Fruit fly (Drosophila melanogaster) whole organism, embryonic: ENCODE measurements around the gene CG17221.

Experiments used
- Atf6 ChIP-seq: fragments of 200-800 bp; sonication (Bioruptor generic); IDR thresholded peaks from 2 replicates; pipeline ENCODE4 v1.3.6; 2022; ENCODE audit warnings: missing biosample characterization, missing genetic modification characterization
- B-H2 ChIP-seq: fragments of 200-800 bp; sonication (Bioruptor generic); optimal IDR thresholded peaks from 2 replicates; lab custom pipeline; 2018; ENCODE audit warnings: missing biosample characterization, mild to moderate bottlenecking, missing genetic modification characterization
- Blimp-1 ChIP-seq: fragments of 200-800 bp; sonication (Bioruptor generic); optimal IDR thresholded peaks from 3 replicates; lab custom pipeline; 2018; ENCODE audit warnings: missing biosample characterization, missing genetic modification characterization, mild to moderate bottlenecking, moderate library complexity, missing genetic modification reagents
- CG10209 ChIP-seq: fragments of 200-800 bp; sonication (Bioruptor generic); optimal IDR thresholded peaks from 3 replicates; lab custom pipeline; 2017; ENCODE audit warnings: missing biosample characterization, mild to moderate bottlenecking, missing genetic modification characterization, missing genetic modification reagents
- CG10543 ChIP-seq: fragments of 200-800 bp; sonication (Bioruptor generic); optimal IDR thresholded peaks from 3 replicates; lab custom pipeline; 2017; ENCODE audit warnings: missing biosample characterization, mild to moderate bottlenecking, missing genetic modification characterization, moderate library complexity
- CG12071 ChIP-seq: fragments of 200-800 bp; sonication (Bioruptor generic); optimal IDR thresholded peaks from 3 replicates; lab custom pipeline; 2018; ENCODE audit warnings: missing biosample characterization, mild to moderate bottlenecking, missing genetic modification characterization
- CG12104 ChIP-seq: fragments of 200-800 bp; sonication (Bioruptor generic); optimal IDR thresholded peaks from 3 replicates; lab custom pipeline; 2016; ENCODE audit warnings: missing biosample characterization, missing genetic modification characterization
- CG12155 ChIP-seq: fragments of 200-800 bp; sonication (Bioruptor generic); optimal IDR thresholded peaks from 3 replicates; lab custom pipeline; 2016; ENCODE audit warnings: missing biosample characterization, missing genetic modification characterization
- CG12236 ChIP-seq: fragments of 200-800 bp; sonication (Bioruptor generic); optimal IDR thresholded peaks from 2 replicates; lab custom pipeline; 2016; ENCODE audit warnings: missing biosample characterization, missing genetic modification characterization
- CG12659 ChIP-seq: fragments of 200-800 bp; sonication (Bioruptor generic); optimal IDR thresholded peaks from 3 replicates; lab custom pipeline; 2017; ENCODE audit warnings: mild to moderate bottlenecking, missing biosample characterization, missing genetic modification reagents, missing genetic modification characterization
- CG12769 ChIP-seq: fragments of 200-800 bp; sonication (Bioruptor generic); optimal IDR thresholded peaks from 2 replicates; lab custom pipeline; 2019; ENCODE audit warnings: missing biosample characterization, mild to moderate bottlenecking, missing genetic modification characterization, moderate library complexity
- CG1529 ChIP-seq: fragments of 200-800 bp; sonication (Bioruptor generic); optimal IDR thresholded peaks from 3 replicates; lab custom pipeline; 2018; ENCODE audit warnings: missing biosample characterization, missing genetic modification characterization
- CG15696 ChIP-seq: fragments of 200-800 bp; sonication (Bioruptor generic); optimal IDR thresholded peaks from 2 replicates; lab custom pipeline; 2019; ENCODE audit warnings: missing biosample characterization, mild to moderate bottlenecking, missing genetic modification characterization, moderate library complexity
- CG17359 ChIP-seq: fragments of 200-800 bp; sonication (Bioruptor generic); optimal IDR thresholded peaks from 3 replicates; lab custom pipeline; 2018; ENCODE audit warnings: missing biosample characterization, mild to moderate bottlenecking, missing genetic modification characterization, moderate library complexity
- CG17385 ChIP-seq: fragments of 200-800 bp; sonication (Bioruptor generic); optimal IDR thresholded peaks from 3 replicates; lab custom pipeline; 2018; ENCODE audit warnings: missing biosample characterization, mild to moderate bottlenecking, missing genetic modification characterization
- CG1792 ChIP-seq: fragments of 200-800 bp; sonication (Bioruptor generic); optimal IDR thresholded peaks from 2 replicates; lab custom pipeline; 2016; ENCODE audit warnings: missing biosample characterization, missing genetic modification characterization
- CG3163 ChIP-seq: fragments of 200-800 bp; sonication (Bioruptor generic); optimal IDR thresholded peaks from 3 replicates; lab custom pipeline; 2016; ENCODE audit warnings: missing biosample characterization, missing genetic modification characterization
- CG4328 ChIP-seq: fragments of 200-800 bp; sonication (Bioruptor generic); optimal IDR thresholded peaks from 3 replicates; lab custom pipeline; 2017; ENCODE audit warnings: missing biosample characterization, missing genetic modification reagents, missing genetic modification characterization
- CG4404 ChIP-seq: fragments of 200-800 bp; sonication (Bioruptor generic); IDR thresholded peaks from 2 replicates; pipeline ENCODE4 v1.3.6; 2022; ENCODE audit warnings: missing biosample characterization, missing genetic modification characterization
- CG4820 ChIP-seq: fragments of 200-800 bp; sonication (Bioruptor generic); optimal IDR thresholded peaks from 3 replicates; lab custom pipeline; 2016; ENCODE audit warnings: missing biosample characterization, missing genetic modification characterization
- CG6254 ChIP-seq: fragments of 200-800 bp; sonication (Bioruptor generic); optimal IDR thresholded peaks from 3 replicates; lab custom pipeline; 2017; ENCODE audit warnings: mild to moderate bottlenecking, missing biosample characterization, missing genetic modification reagents, missing genetic modification characterization
- CG7556 ChIP-seq: fragments of 200-800 bp; sonication (Bioruptor generic); optimal IDR thresholded peaks from 2 replicates; lab custom pipeline; 2017; ENCODE audit warnings: missing biosample characterization, mild to moderate bottlenecking, missing genetic modification characterization
- CG7786 ChIP-seq: fragments of 200-800 bp; sonication (Bioruptor generic); optimal IDR thresholded peaks from 2 replicates; lab custom pipeline; 2016; ENCODE audit warnings: missing biosample characterization, missing genetic modification characterization
- CG7839 ChIP-seq: fragments of 200-800 bp; sonication (Bioruptor generic); optimal IDR thresholded peaks from 3 replicates; lab custom pipeline; 2018; ENCODE audit warnings: missing biosample characterization, mild to moderate bottlenecking, missing genetic modification characterization, moderate library complexity
- CG8290 ChIP-seq, 3 experiments: fragments of 200-800 bp; sonication (Bioruptor generic); optimal IDR thresholded peaks; 2 replicates each; lab custom pipeline; 2016 to 2019; ENCODE audit warnings: missing biosample characterization in 3 of 3, missing genetic modification characterization in 3 of 3, mild to moderate bottlenecking in 2 of 3, moderate library complexity in 1 of 3
- H15 ChIP-seq: fragments of 200-800 bp; sonication (Bioruptor generic); IDR thresholded peaks from 3 replicates; pipeline ENCODE4 v1.3.6; 2022; ENCODE audit warnings: missing biosample characterization, missing genetic modification characterization
- HLHmδ ChIP-seq: fragments of 200-800 bp; sonication (Bioruptor generic); optimal IDR thresholded peaks from 2 replicates; lab custom pipeline; 2018; ENCODE audit warnings: missing biosample characterization, mild to moderate bottlenecking, missing genetic modification characterization, moderate library complexity
- Hmr ChIP-seq: fragments of 200-800 bp; sonication (Bioruptor generic); optimal IDR thresholded peaks from 3 replicates; lab custom pipeline; 2017; ENCODE audit warnings: mild to moderate bottlenecking, missing biosample characterization, missing genetic modification reagents, missing genetic modification characterization
- Hr3 ChIP-seq: fragments of 200-800 bp; sonication (Bioruptor generic); optimal IDR thresholded peaks from 3 replicates; lab custom pipeline; 2016; ENCODE audit warnings: missing biosample characterization, missing genetic modification characterization
- NK7.1 ChIP-seq: fragments of 200-800 bp; sonication (Bioruptor generic); optimal IDR thresholded peaks from 3 replicates; lab custom pipeline; 2016; ENCODE audit warnings: missing biosample characterization, missing genetic modification characterization
- Nf-YC ChIP-seq: fragments of 200-800 bp; optimal IDR thresholded peaks from 3 replicates; lab custom pipeline; 2019; ENCODE audit warnings: missing biosample characterization, mild to moderate bottlenecking, missing genetic modification characterization, moderate library complexity
- Rfx ChIP-seq: fragments of 200-800 bp; sonication (Bioruptor generic); IDR thresholded peaks from 2 replicates; pipeline ENCODE4 v1.3.6; 2022; ENCODE audit warnings: missing biosample characterization, missing genetic modification characterization
- Scr ChIP-seq: fragments of 200-800 bp; sonication (Bioruptor generic); IDR thresholded peaks from 2 replicates; pipeline ENCODE4 v1.3.6; 2022; ENCODE audit warnings: missing biosample characterization, missing genetic modification characterization; ENCODE audit not compliant: partially characterized antibody
- Six4 ChIP-seq: fragments of 200-800 bp; sonication (Bioruptor generic); optimal IDR thresholded peaks from 2 replicates; lab custom pipeline; 2016; ENCODE audit warnings: missing biosample characterization, missing genetic modification characterization
- TFAM ChIP-seq: fragments of 200-800 bp; sonication (Bioruptor generic); optimal IDR thresholded peaks from 2 replicates; lab custom pipeline; 2017; ENCODE audit warnings: missing biosample characterization, missing genetic modification characterization, inconsistent platforms
- ab ChIP-seq: fragments of 200-800 bp; sonication (Bioruptor generic); optimal IDR thresholded peaks from 2 replicates; lab custom pipeline; 2016; ENCODE audit warnings: missing biosample characterization, missing genetic modification characterization
- bab2 ChIP-seq: fragments of 200-800 bp; sonication (Bioruptor generic); optimal IDR thresholded peaks from 2 replicates; lab custom pipeline; 2016; ENCODE audit warnings: missing biosample characterization, missing genetic modification characterization
- dan ChIP-seq: fragments of 200-800 bp; sonication (Bioruptor generic); IDR thresholded peaks from 2 replicates; pipeline ENCODE4 v1.3.6; 2022; ENCODE audit warnings: missing biosample characterization, missing genetic modification characterization
- dmrt99B ChIP-seq: fragments of 200-800 bp; sonication (Bioruptor generic); optimal IDR thresholded peaks from 2 replicates; lab custom pipeline; 2018; ENCODE audit warnings: missing biosample characterization, mild to moderate bottlenecking, missing genetic modification characterization, moderate library complexity
- ewg ChIP-seq: fragments of 200-800 bp; sonication (Bioruptor generic); optimal IDR thresholded peaks from 3 replicates; lab custom pipeline; 2017; ENCODE audit warnings: mild to moderate bottlenecking, missing biosample characterization, missing genetic modification reagents, missing genetic modification characterization
- gt ChIP-seq: fragments of 200-800 bp; sonication (Bioruptor generic); IDR thresholded peaks from 2 replicates; pipeline ENCODE4 v1.3.6; 2022; ENCODE audit warnings: missing biosample characterization, missing genetic modification characterization
- ind ChIP-seq: fragments of 200-800 bp; sonication (Bioruptor generic); optimal IDR thresholded peaks from 3 replicates; lab custom pipeline; 2016; ENCODE audit warnings: missing biosample characterization, missing genetic modification characterization
- lab ChIP-seq: fragments of 200-800 bp; sonication (Bioruptor generic); optimal IDR thresholded peaks from 3 replicates; lab custom pipeline; 2017; ENCODE audit warnings: missing biosample characterization, missing genetic modification characterization, mild to moderate bottlenecking, moderate library complexity, missing genetic modification reagents
- mam ChIP-seq: fragments of 200-800 bp; sonication (Bioruptor generic); optimal IDR thresholded peaks from 3 replicates; lab custom pipeline; 2016; ENCODE audit warnings: missing biosample characterization, missing genetic modification characterization
- seq ChIP-seq: fragments of 200-800 bp; sonication (Bioruptor generic); IDR thresholded peaks from 2 replicates; pipeline ENCODE4 v1.3.6; 2022; ENCODE audit warnings: missing biosample characterization, missing genetic modification characterization
- so ChIP-seq: fragments of 200-800 bp; sonication (Bioruptor generic); IDR thresholded peaks from 3 replicates; pipeline ENCODE4 v1.3.6; 2022; ENCODE audit warnings: missing biosample characterization, missing genetic modification characterization
- tap ChIP-seq: fragments of 200-800 bp; optimal IDR thresholded peaks from 3 replicates; lab custom pipeline; 2019; ENCODE audit warnings: missing biosample characterization, mild to moderate bottlenecking, missing genetic modification characterization, moderate library complexity
- z ChIP-seq: fragments of 200-800 bp; sonication (Bioruptor generic); IDR thresholded peaks from 3 replicates; pipeline ENCODE4 v1.3.6; 2022; ENCODE audit warnings: missing biosample characterization, missing genetic modification characterization
- zfh2 ChIP-seq: fragments of 200-800 bp; sonication (Bioruptor generic); optimal IDR thresholded peaks from 2 replicates; lab custom pipeline; 2016; ENCODE audit warnings: missing biosample characterization, missing genetic modification characterization

The CG17221 gene

DNA sequence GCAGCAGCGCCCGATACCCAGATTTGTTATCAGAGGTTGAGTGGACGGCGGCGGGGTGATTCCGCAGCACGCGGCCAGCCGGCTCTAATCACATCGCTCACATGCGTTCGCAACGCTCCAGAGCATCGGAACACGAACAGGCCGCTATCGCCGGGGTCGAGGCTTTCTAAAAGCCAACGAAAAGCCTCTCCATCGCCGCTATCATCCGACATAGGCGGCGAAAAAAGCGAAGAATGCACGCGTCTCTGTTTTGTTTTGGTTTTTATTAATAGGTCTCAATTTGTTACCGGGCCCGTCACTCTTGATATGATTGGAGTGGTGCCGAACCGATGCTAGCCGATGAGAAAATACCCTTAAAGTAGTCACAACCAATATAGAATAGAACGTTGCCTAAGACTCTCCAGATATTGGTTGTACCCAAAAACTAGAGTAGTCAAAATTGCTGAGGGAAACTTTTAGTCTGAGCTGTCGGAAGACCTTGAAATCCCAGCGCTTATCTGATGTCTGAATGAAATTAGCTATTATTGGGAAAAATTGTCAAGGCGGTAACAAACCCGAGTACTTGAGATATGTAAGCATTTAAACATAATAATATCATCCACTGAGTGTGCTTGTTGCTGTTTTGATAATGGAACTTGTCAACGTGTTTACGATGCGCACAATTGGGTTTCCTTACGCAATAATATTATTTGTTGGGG is 2.3 kb downstream of the CG17221 start, which contains the start of gene CG17261 (continued):
- TF ChIP-seq mam (GFP tag; lab: Kevin White, UChicago): peak; percentile 59
- peak; percentile 37 for TF ChIP-seq CG7556 (GFP tag; lab: Kevin White, UChicago)
- TF ChIP-seq CG10543 (GFP tag; lab: Kevin White, UChicago): peak; percentile 88
- no peak for TF ChIP-seq gt (GFP tag; lab: Robert Waterston, UW)
- TF ChIP-seq Blimp-1 (GFP tag; lab: Kevin White, UChicago): no peak
- peak; percentile 70 for TF ChIP-seq Hmr
- TF ChIP-seq Six4 (GFP tag; lab: Kevin White, UChicago): no peak
- no peak for TF ChIP-seq CG8290 (GFP tag; optimal IDR thresholded peaks at IDR 0.05; lab: Kevin White, UChicago)
- TF ChIP-seq CG8290 (tag; optimal IDR thresholded peaks at IDR 0.05; lab: Kevin White, UChicago): peak in 1 of 2 experiments; percentile 70
- peak; percentile 30 for TF ChIP-seq CG17359
- no peak for TF ChIP-seq CG1792 (GFP tag; lab: Kevin White, UChicago)
- no peak for TF ChIP-seq Nf-YC (tag; lab: Kevin White, UChicago)
- no peak for TF ChIP-seq tap (tag; lab: Kevin White, UChicago)
- peak; percentile 80 for TF ChIP-seq lab (GFP tag; lab: Kevin White, UChicago)
- TF ChIP-seq seq (GFP tag; lab: Robert Waterston, UW): peak; percentile 52; the same call in 1 of the 2 replicates
- TF ChIP-seq CG7786 (GFP tag; lab: Kevin White, UChicago): peak; percentile 22
- TF ChIP-seq H15 (GFP tag; lab: Robert Waterston, UW): no peak
- no peak for TF ChIP-seq dan (GFP tag; lab: Robert Waterston, UW)
- no peak for TF ChIP-seq CG4820 (GFP tag; lab: Kevin White, UChicago)
- TF ChIP-seq CG4328 (GFP tag; lab: Kevin White, UChicago): no peak
- TF ChIP-seq CG1529 (GFP tag; lab: Kevin White, UChicago): no peak
- no peak for TF ChIP-seq z (GFP tag; lab: Robert Waterston, UW)
- no peak for TF ChIP-seq so
- peak; percentile 27 for TF ChIP-seq CG12155 (GFP tag; lab: Kevin White, UChicago)
- no peak for TF ChIP-seq TFAM (GFP tag; lab: Kevin White, UChicago)
- TF ChIP-seq ewg (GFP tag; lab: Kevin White, UChicago): no peak
- TF ChIP-seq dmrt99B (tag; lab: Kevin White, UChicago): peak; percentile 22
- TF ChIP-seq CG12071: peak; percentile 23
- peak; percentile 44 for TF ChIP-seq CG17385 (GFP tag; lab: Kevin White, UChicago)
- TF ChIP-seq CG12769 (tag; lab: Kevin White, UChicago): peak; percentile 70
- TF ChIP-seq NK7.1 (GFP tag; lab: Kevin White, UChicago): no peak
- peak; percentile 42 for TF ChIP-seq ind (GFP tag; lab: Kevin White, UChicago)
- TF ChIP-seq CG15696 (tag; lab: Kevin White, UChicago): no peak
- no peak for TF ChIP-seq CG3163
- TF ChIP-seq CG4404 (GFP tag; lab: Robert Waterston, UW): no peak
- TF ChIP-seq CG7839 (tag; lab: Kevin White, UChicago): peak; percentile 39
- no peak for TF ChIP-seq B-H2 (GFP tag; lab: Kevin White, UChicago)
- peak; percentile 12 for TF ChIP-seq CG10209 (GFP tag; lab: Kevin White, UChicago)
- TF ChIP-seq CG12659 (GFP tag; lab: Kevin White, UChicago): peak; percentile 45
- TF ChIP-seq zfh2 (GFP tag; lab: Kevin White, UChicago): peak; percentile 34
- TF ChIP-seq HLHmδ (GFP tag; lab: Kevin White, UChicago): no peak
- TF ChIP-seq CG12104 (GFP tag; lab: Kevin White, UChicago): no peak
- peak; percentile 28 for TF ChIP-seq bab2 (GFP tag; lab: Kevin White, UChicago)
- TF ChIP-seq CG6254 (GFP tag; lab: Kevin White, UChicago): no peak
- TF ChIP-seq ab (GFP tag; lab: Kevin White, UChicago): no peak
- TF ChIP-seq Scr: no peak
- peak; percentile 60; the same call in 1 of the 2 replicates for TF ChIP-seq Atf6 (GFP tag; lab: Robert Waterston, UW)
- peak; percentile 10 for TF ChIP-seq Hr3 (GFP tag; lab: Kevin White, UChicago)
- TF ChIP-seq CG12236 (GFP tag; lab: Kevin White, UChicago): no peak
- TF ChIP-seq Rfx: peak; percentile 78
